Worm (Caenorhabditis elegans): Measurements from ENCODE around the gene Y41G9A.17.
A peak's percentile ranks its signal among the peaks of the same experiment; 100 is the strongest.

Gene Y41G9A.17

ce11 chrX:2970212-2970611, 29.3 kb downstream of the Y41G9A.17 start:
- TF ChIP-seq ZK185.1 (tag; optimal IDR thresholded peaks at IDR 0.05; ENCODE audit: poor library complexity, severe bottlenecking) (peak; percentile 49), ztf-26 (tag; optimal IDR thresholded peaks at IDR 0.05) (no peak), ztf-25 (GFP tag; IDR thresholded peaks at IDR 0.05) (no peak), snpc-4 (GFP tag; optimal IDR thresholded peaks at IDR 0.05) (no peak), snpc-4 (tag; optimal IDR thresholded peaks at IDR 0.05) (no peak), ztf-18 (tag; optimal IDR thresholded peaks at IDR 0.05) (no peak), aptf-2 (GFP tag; conservative IDR thresholded peaks at IDR 0.05) (no peak), pbrm-1 (GFP tag; IDR thresholded peaks at IDR 0.05) (no peak), sdz-38 (tag; optimal IDR thresholded peaks at IDR 0.05) (no peak), unc-62 (GFP tag; optimal IDR thresholded peaks at IDR 0.05) (no peak), lsy-27 (tag; optimal IDR thresholded peaks at IDR 0.05; ENCODE audit: borderline replicate concordance, insufficient read depth) (no peak), Y56A3A.18 (GFP tag; IDR thresholded peaks at IDR 0.05) (peak; percentile 12; the same call in 1 of the 2 replicates), zfh-2 (GFP tag; conservative IDR thresholded peaks at IDR 0.05) (no peak), tbp1 (GFP tag; optimal IDR thresholded peaks at IDR 0.05) (no peak), fkh-3 (tag; optimal IDR thresholded peaks at IDR 0.05) (no peak), nhr-90 (tag; optimal IDR thresholded peaks at IDR 0.05) (no peak), xnd-1 (tag; optimal IDR thresholded peaks at IDR 0.05) (no peak), lir-1 (GFP tag; conservative IDR thresholded peaks at IDR 0.05) (no peak), ceh-27 (GFP tag; optimal IDR thresholded peaks at IDR 0.05) (no peak), cebp-1 (GFP tag; IDR thresholded peaks at IDR 0.05) (0 out of 2 replicates have a peak, but pooled peaks have one; percentile 18), cebp-1 (tag; optimal IDR thresholded peaks at IDR 0.05) (peak; percentile 42), hmg-20 (GFP tag; IDR thresholded peaks at IDR 0.05) (no peak), F10E7.11 (tag; optimal IDR thresholded peaks at IDR 0.05) (no peak), Y67H2A.10 (GFP tag; conservative IDR thresholded peaks at IDR 0.05) (no peak), nhr-179 (tag; optimal IDR thresholded peaks at IDR 0.05) (no peak), mes-4 (tag; optimal IDR thresholded peaks at IDR 0.05) (no peak), athp-1 (tag; optimal IDR thresholded peaks at IDR 0.05) (no peak), rpc-1 (optimal IDR thresholded peaks at IDR 0.05) (no peak), rpc-1 (tag; optimal IDR thresholded peaks at IDR 0.05) (no peak), nfyb-1 (GFP tag; IDR thresholded peaks at IDR 0.05) (no peak; the same call in 1 of the 2 replicates), K11D2.4 (GFP tag; IDR thresholded peaks at IDR 0.05) (peak; percentile 48; the same call in 1 of the 2 replicates), ama-1 (optimal IDR thresholded peaks at IDR 0.05) (peak; percentile 14), ama-1 (GFP tag; optimal IDR thresholded peaks at IDR 0.05) (no peak), F23B12.7 (tag; optimal IDR thresholded peaks at IDR 0.05; ENCODE audit: insufficient read depth) (no peak), hlh-26 (GFP tag; conservative IDR thresholded peaks at IDR 0.05) (no peak), him-1 (tag; optimal IDR thresholded peaks at IDR 0.05) (no peak), B0261.1 (tag; optimal IDR thresholded peaks at IDR 0.05) (no peak), B0336.3 (GFP tag; IDR thresholded peaks at IDR 0.05) (no peak), lin-40 (tag; optimal IDR thresholded peaks at IDR 0.05) (no peak), attf-5 (GFP tag; optimal IDR thresholded peaks at IDR 0.05) (no peak), snpc-1.1 (tag; optimal IDR thresholded peaks at IDR 0.05; ENCODE audit: insufficient read depth) (no peak), hmg-1.2 (GFP tag; IDR thresholded peaks at IDR 0.05) (no peak), F57A8.1 (GFP tag; optimal IDR thresholded peaks at IDR 0.05) (no peak), ceh-58 (GFP tag; IDR thresholded peaks at IDR 0.05) (no peak), lin-54 (GFP tag; optimal IDR thresholded peaks at IDR 0.05) (no peak), ets-4 (GFP tag; optimal IDR thresholded peaks at IDR 0.05) (no peak), ceh-40 (GFP tag; IDR thresholded peaks at IDR 0.05) (no peak), pha-4 (tag; optimal IDR thresholded peaks at IDR 0.05) (no peak), zim-3 (tag; optimal IDR thresholded peaks at IDR 0.05) (no peak), madf-10 (tag; optimal IDR thresholded peaks at IDR 0.05) (no peak), ztf-3 (GFP tag; optimal IDR thresholded peaks at IDR 0.05) (no peak)

Data from whole organism, young adult.